Worm (Caenorhabditis elegans) whole organism, L1 larva: ENCODE data around the gene K09H11.4.

ENCODE experiments used
- fkh-10 ChIP-seq: sonication (generic microtip); optimal IDR thresholded peaks from 2 replicates; lab custom pipeline; 2017; ENCODE audit warnings: missing biosample characterization, missing genetic modification reagents, missing genetic modification characterization
- irx-1 ChIP-seq: sonication (generic microtip); optimal IDR thresholded peaks from 2 replicates; lab custom pipeline; 2016; ENCODE audit warnings: missing genetic modification characterization, missing compliant biosample characterization
- nhr-77 ChIP-seq: fragments of 150-350 bp; optimal IDR thresholded peaks from 2 replicates; lab custom pipeline; 2014; ENCODE audit warnings: missing biosample characterization, missing genetic modification characterization

DNA sequence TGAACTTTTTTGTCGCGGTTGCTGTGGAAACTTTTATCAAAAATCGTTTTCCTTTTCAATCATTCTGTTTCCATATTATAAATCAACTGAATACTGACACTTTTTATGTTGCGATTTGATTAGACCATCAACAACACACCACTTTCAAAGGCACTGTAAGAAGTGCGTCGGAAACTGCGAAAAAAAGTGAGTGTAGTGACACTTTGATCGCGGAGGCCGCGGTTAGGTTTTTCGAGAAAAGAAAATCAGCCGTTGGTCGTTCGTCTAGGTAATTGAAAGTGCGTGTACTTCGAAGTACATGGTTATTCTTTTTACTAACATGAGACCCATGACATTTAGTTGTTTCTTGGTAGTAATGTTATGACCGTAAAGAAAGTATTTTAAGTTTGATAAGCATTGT is 30.7 kb downstream of the K09H11.4 start:
- TF ChIP-seq fkh-10 (no peak), irx-1 (tag; lab: Kevin White, UChicago) (no peak), nhr-77 (no peak)
